Fruit fly (Drosophila melanogaster) whole organism, embryonic: ENCODE results near the gene Nepl4.

Experiments
- CG1647 ChIP-seq: fragments of 200-800 bp; sonication (Bioruptor generic); optimal IDR thresholded peaks from 3 replicates; lab custom pipeline; 2016; ENCODE audit warnings: missing biosample characterization, missing genetic modification characterization
- CG16863 ChIP-seq: fragments of 200-800 bp; sonication (Bioruptor generic); optimal IDR thresholded peaks from 3 replicates; lab custom pipeline; 2016; ENCODE audit warnings: missing biosample characterization, missing genetic modification characterization
- CG18476 ChIP-seq: fragments of 200-800 bp; sonication (Bioruptor generic); optimal IDR thresholded peaks from 2 replicates; lab custom pipeline; 2016; ENCODE audit warnings: missing biosample characterization, mild to moderate bottlenecking, missing genetic modification characterization
- CG2116 ChIP-seq: fragments of 200-800 bp; sonication (Bioruptor generic); optimal IDR thresholded peaks from 3 replicates; lab custom pipeline; 2018; ENCODE audit warnings: missing biosample characterization, mild to moderate bottlenecking, missing genetic modification characterization
- CG2199 ChIP-seq: fragments of 200-800 bp; sonication (Bioruptor generic); IDR thresholded peaks from 3 replicates; pipeline ENCODE4 v1.3.6; 2022; ENCODE audit warnings: missing biosample characterization, missing genetic modification characterization
- CG34422 ChIP-seq: fragments of 200-800 bp; sonication (Bioruptor generic); IDR thresholded peaks from 3 replicates; pipeline ENCODE4 v1.3.6; 2022; ENCODE audit warnings: missing biosample characterization, missing genetic modification characterization
- CG6175 ChIP-seq: fragments of 200-800 bp; sonication (Bioruptor generic); IDR thresholded peaks from 3 replicates; pipeline ENCODE4 v1.3.6; 2022; ENCODE audit warnings: missing biosample characterization, missing genetic modification characterization
- D19B ChIP-seq: fragments of 200-800 bp; sonication (Bioruptor generic); optimal IDR thresholded peaks from 2 replicates; lab custom pipeline; 2017; ENCODE audit warnings: missing biosample characterization, mild to moderate bottlenecking, missing genetic modification characterization
- Doc2 ChIP-seq: fragments of 200-800 bp; sonication (Bioruptor generic); IDR thresholded peaks from 2 replicates; pipeline ENCODE4 v1.3.6; 2022; ENCODE audit warnings: missing biosample characterization, missing genetic modification characterization
- Dp ChIP-seq: fragments of 200-800 bp; sonication (Bioruptor generic); optimal IDR thresholded peaks from 2 replicates; lab custom pipeline; 2018; ENCODE audit warnings: missing biosample characterization, mild to moderate bottlenecking, missing genetic modification characterization, moderate library complexity
- E2f2 ChIP-seq: fragments of 200-800 bp; sonication (Bioruptor generic); IDR thresholded peaks from 2 replicates; pipeline ENCODE4 v1.3.6; 2022; ENCODE audit warnings: missing biosample characterization, missing genetic modification characterization
- Ets97D ChIP-seq: fragments of 200-800 bp; sonication (Bioruptor generic); optimal IDR thresholded peaks from 3 replicates; lab custom pipeline; 2016; ENCODE audit warnings: missing biosample characterization, missing genetic modification characterization
- Hmr ChIP-seq: fragments of 200-800 bp; sonication (Bioruptor generic); optimal IDR thresholded peaks from 3 replicates; lab custom pipeline; 2017; ENCODE audit warnings: mild to moderate bottlenecking, missing biosample characterization, missing genetic modification reagents, missing genetic modification characterization
- Hsf ChIP-seq: fragments of 200-800 bp; sonication (Bioruptor generic); optimal IDR thresholded peaks from 3 replicates; lab custom pipeline; 2016; ENCODE audit warnings: missing biosample characterization, missing genetic modification characterization
- Max ChIP-seq: fragments of 200-800 bp; sonication (Bioruptor generic); optimal IDR thresholded peaks from 2 replicates; lab custom pipeline; 2016; ENCODE audit warnings: missing biosample characterization, mild to moderate bottlenecking, missing genetic modification characterization
- Meics ChIP-seq: fragments of 200-800 bp; sonication (Bioruptor generic); optimal IDR thresholded peaks from 2 replicates; lab custom pipeline; 2017; ENCODE audit warnings: missing biosample characterization, mild to moderate bottlenecking, missing genetic modification characterization
- Myb ChIP-seq: fragments of 200-800 bp; sonication (Bioruptor generic); optimal IDR thresholded peaks from 2 replicates; lab custom pipeline; 2016; ENCODE audit warnings: missing biosample characterization, missing genetic modification characterization
- Nf-YC ChIP-seq: fragments of 200-800 bp; optimal IDR thresholded peaks from 3 replicates; lab custom pipeline; 2019; ENCODE audit warnings: missing biosample characterization, mild to moderate bottlenecking, missing genetic modification characterization, moderate library complexity
- Sox100B ChIP-seq: fragments of 200-800 bp; sonication (Bioruptor generic); optimal IDR thresholded peaks from 3 replicates; lab custom pipeline; 2018; ENCODE audit warnings: missing biosample characterization, mild to moderate bottlenecking, missing genetic modification characterization
- Sry-δ ChIP-seq: fragments of 200-800 bp; sonication (Bioruptor generic); optimal IDR thresholded peaks from 2 replicates; lab custom pipeline; 2016; ENCODE audit warnings: missing biosample characterization, missing genetic modification characterization
- Xrp1 ChIP-seq: fragments of 200-800 bp; sonication (Bioruptor generic); IDR thresholded peaks from 2 replicates; pipeline ENCODE4 v1.3.6; 2022; ENCODE audit warnings: missing biosample characterization, missing genetic modification characterization
- cato ChIP-seq: fragments of 200-800 bp; sonication (Bioruptor generic); optimal IDR thresholded peaks from 2 replicates; lab custom pipeline; 2016; ENCODE audit warnings: missing biosample characterization, missing genetic modification characterization, borderline replicate concordance
- chm ChIP-seq: fragments of 200-800 bp; sonication (Bioruptor generic); IDR thresholded peaks from 2 replicates; pipeline ENCODE4 v1.3.6; 2022; ENCODE audit warnings: missing biosample characterization, missing genetic modification characterization
- dimm ChIP-seq: fragments of 200-800 bp; sonication (Bioruptor generic); IDR thresholded peaks from 2 replicates; pipeline ENCODE4 v1.3.6; 2022; ENCODE audit warnings: missing biosample characterization, missing genetic modification characterization
- dm ChIP-seq: fragments of 200-800 bp; sonication (Bioruptor generic); optimal IDR thresholded peaks from 3 replicates; lab custom pipeline; 2016; ENCODE audit warnings: missing biosample characterization, missing genetic modification characterization
- dmrt11E ChIP-seq: fragments of 200-800 bp; sonication (Bioruptor generic); optimal IDR thresholded peaks from 3 replicates; lab custom pipeline; 2018; ENCODE audit warnings: missing biosample characterization, mild to moderate bottlenecking, missing genetic modification characterization, moderate library complexity
- exex ChIP-seq: fragments of 200-800 bp; sonication (Bioruptor generic); optimal IDR thresholded peaks from 4 replicates; lab custom pipeline; 2018; ENCODE audit warnings: missing biosample characterization, mild to moderate bottlenecking, missing genetic modification characterization, moderate library complexity
- eyg ChIP-seq: fragments of 200-800 bp; sonication (Bioruptor generic); optimal IDR thresholded peaks from 3 replicates; lab custom pipeline; 2016; ENCODE audit warnings: missing biosample characterization, missing genetic modification characterization
- hkb ChIP-seq, 2 experiments: fragments of 200-800 bp in 1 of 2; fragments of >200 bp in 1 of 2; sonication (Bioruptor generic) in 1 of 2; IDR thresholded peaks in 1 of 2; optimal IDR thresholded peaks in 1 of 2; 2 replicates each; pipeline versions ENCODE4 v1.3.6 to Lab custom; 2017 to 2022; ENCODE audit warnings: missing biosample characterization in 1 of 2, missing genetic modification characterization in 1 of 2
- kay ChIP-seq: fragments of 200-800 bp; sonication (Bioruptor generic); optimal IDR thresholded peaks from 2 replicates; lab custom pipeline; 2016; ENCODE audit warnings: missing biosample characterization, missing genetic modification characterization
- knrl ChIP-seq: fragments of 200-800 bp; sonication (Bioruptor generic); IDR thresholded peaks from 3 replicates; pipeline ENCODE4 v1.3.6; 2022; ENCODE audit warnings: missing biosample characterization, missing genetic modification characterization; ENCODE audit not compliant: partially characterized antibody
- lab ChIP-seq: fragments of 200-800 bp; sonication (Bioruptor generic); optimal IDR thresholded peaks from 3 replicates; lab custom pipeline; 2017; ENCODE audit warnings: missing biosample characterization, missing genetic modification characterization, mild to moderate bottlenecking, moderate library complexity, missing genetic modification reagents
- lola ChIP-seq, 3 experiments: fragments of >200 bp in 2 of 3; fragments of 200-800 bp in 1 of 3; sonication (Bioruptor generic) in 1 of 3; optimal IDR thresholded peaks; 2 replicates each; lab custom pipeline; 2017 to 2019; ENCODE audit warnings: missing biosample characterization in 3 of 3, missing genetic modification characterization in 3 of 3, mild to moderate bottlenecking in 1 of 3, moderate library complexity in 1 of 3
- nerfin-1 ChIP-seq: fragments of 200-800 bp; sonication (Bioruptor generic); optimal IDR thresholded peaks from 3 replicates; lab custom pipeline; 2019; ENCODE audit warnings: missing biosample characterization, mild to moderate bottlenecking, missing genetic modification characterization, moderate library complexity
- sens ChIP-seq: fragments of 200-800 bp; sonication (Bioruptor generic); peaks from one replicate; lab custom pipeline; 2016; ENCODE audit warnings: missing biosample characterization, missing genetic modification characterization

Gene Nepl4

DNA sequence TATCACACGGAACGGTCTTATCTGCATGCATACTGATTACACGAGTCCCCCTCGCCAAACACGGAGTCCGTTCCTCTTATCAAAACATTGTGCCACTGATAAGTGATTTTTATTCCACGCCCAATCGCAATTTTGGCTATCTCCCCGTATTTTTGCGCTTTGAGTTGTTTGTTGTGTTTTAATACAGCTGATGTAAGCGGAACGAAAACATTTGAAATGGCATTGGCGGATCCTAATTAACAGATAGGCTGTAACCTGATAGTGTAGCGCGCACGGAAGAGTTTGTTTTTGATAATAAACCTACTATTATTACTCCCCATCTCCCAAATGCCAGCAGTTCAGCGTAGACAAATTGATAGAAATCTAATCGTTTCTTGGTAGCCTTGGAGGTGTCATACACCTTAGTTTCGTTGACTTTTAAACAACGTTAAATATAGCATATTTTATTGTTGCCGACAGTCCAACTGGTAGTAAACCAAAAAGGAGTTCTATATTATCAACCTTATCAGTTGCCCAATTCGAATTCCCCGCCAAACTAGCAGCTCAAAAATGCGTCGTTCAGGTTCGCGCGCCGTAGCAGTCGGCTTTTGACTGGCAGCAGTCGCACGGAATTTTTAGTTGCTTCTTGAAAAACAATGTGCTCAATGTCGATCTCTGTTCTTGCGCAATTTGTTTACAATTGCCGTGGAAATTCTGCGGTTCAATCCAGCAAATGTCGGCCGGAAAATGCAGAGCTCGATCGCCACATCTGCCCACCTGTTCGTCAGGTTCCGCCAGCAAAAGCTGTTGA lies 24.4 kb upstream of the Nepl4 start (continued):
- TF ChIP-seq dm (GFP tag; lab: Kevin White, UChicago) (peak; percentile 86), chm (GFP tag; lab: Robert Waterston, UW) (no peak), Meics (GFP tag; lab: Kevin White, UChicago) (peak; percentile 5), cato (GFP tag; lab: Kevin White, UChicago) (no peak), sens (GFP tag; lab: Kevin White, UChicago) (peak; percentile 67), knrl (GFP tag; lab: Robert Waterston, UW) (peak; percentile 36; the same call in 1 of the 3 replicates), Max (GFP tag; lab: Kevin White, UChicago) (peak; percentile 73), Xrp1 (GFP tag; lab: Robert Waterston, UW) (no peak), kay (GFP tag; lab: Kevin White, UChicago) (no peak), Sox100B (GFP tag; lab: Kevin White, UChicago) (no peak), Dp (GFP tag; lab: Kevin White, UChicago) (peak; percentile 95), Nf-YC (tag; lab: Kevin White, UChicago) (peak; percentile 26), Myb (GFP tag; lab: Kevin White, UChicago) (peak; percentile 34), CG18476 (GFP tag; lab: Kevin White, UChicago) (no peak), Hmr (GFP tag; lab: Kevin White, UChicago) (peak; percentile 2), nerfin-1 (tag; lab: Kevin White, UChicago) (peak; percentile 68), CG1647 (GFP tag; lab: Kevin White, UChicago) (peak; percentile 3), CG34422 (GFP tag; lab: Robert Waterston, UW) (peak; percentile 81), dimm (GFP tag; lab: Robert Waterston, UW) (no peak), lab (GFP tag; lab: Kevin White, UChicago) (peak; percentile 27), CG6175 (GFP tag; lab: Robert Waterston, UW) (0 out of 3 replicates have a peak, but pooled peaks have one; percentile 43), CG2116 (GFP tag; lab: Kevin White, UChicago) (peak; percentile 49), D19B (GFP tag; lab: Kevin White, UChicago) (peak; percentile 15), Hsf (no peak), eyg (GFP tag; lab: Kevin White, UChicago) (no peak), Ets97D (GFP tag; lab: Kevin White, UChicago) (peak; percentile 31), Sry-δ (peak; percentile 31), CG2199 (GFP tag; lab: Robert Waterston, UW) (peak; percentile 87), hkb (optimal IDR thresholded peaks at IDR 0.05; lab: Kevin White, UChicago) (no peak), hkb (GFP tag; IDR thresholded peaks at IDR 0.05; lab: Robert Waterston, UW) (no peak), E2f2 (GFP tag; lab: Robert Waterston, UW) (peak; percentile 99)

DNA sequence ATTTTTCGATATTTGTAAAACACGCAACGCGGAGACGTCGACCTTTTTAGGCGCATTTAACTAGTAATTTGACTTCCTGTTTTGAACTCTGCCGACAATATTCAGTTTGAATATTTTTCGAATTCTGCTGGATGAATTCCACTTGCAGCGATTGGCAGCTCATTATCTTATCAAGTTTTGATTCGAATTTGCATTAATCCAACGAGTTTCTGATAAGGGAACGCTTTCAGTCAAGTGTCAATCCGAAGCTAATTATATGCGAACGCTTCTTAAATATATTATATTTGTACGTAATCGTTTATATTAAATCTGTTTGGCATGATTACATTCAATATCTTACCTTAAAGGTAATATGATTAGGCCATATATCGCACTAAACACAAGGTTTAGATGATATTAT lies 19.4 kb upstream of the Nepl4 start, which contains the start of gene CG9497:
TSS of gene CG9497 (minus strand) at position 101 of the 400 bp plus-strand sequence.
- TF ChIP-seq Doc2 (GFP tag; lab: Robert Waterston, UW): no peak
- no peak for TF ChIP-seq CG16863 (GFP tag; lab: Kevin White, UChicago)
- peak; percentile 22 for TF ChIP-seq exex
- no peak for TF ChIP-seq lola (GFP tag; optimal IDR thresholded peaks at IDR 0.05; lab: Kevin White, UChicago)
- TF ChIP-seq dmrt11E (tag; lab: Kevin White, UChicago): no peak
- no peak for TF ChIP-seq knrl (GFP tag; lab: Robert Waterston, UW)
